Fruit fly (Drosophila melanogaster) whole organism, wandering third instar larva: ENCODE measurements around the gene ago.

Experiments
- CrebA ChIP-seq: fragments of 200-800 bp; sonication (Bioruptor generic); optimal IDR thresholded peaks from 2 replicates; lab custom pipeline; 2016; ENCODE audit warnings: missing biosample characterization, mild to moderate bottlenecking, missing genetic modification characterization, borderline replicate concordance
- GATAd ChIP-seq: sonication (Bioruptor generic); optimal IDR thresholded peaks from 2 replicates; lab custom pipeline; 2016; ENCODE audit warnings: missing biosample characterization, missing genetic modification characterization
- HLH106 ChIP-seq: fragments of 200-800 bp; optimal IDR thresholded peaks from 3 replicates; lab custom pipeline; 2019; ENCODE audit warnings: missing biosample characterization, mild to moderate bottlenecking, missing genetic modification characterization, moderate library complexity
- Hnf4 ChIP-seq: fragments of 200-800 bp; sonication (Bioruptor generic); optimal IDR thresholded peaks from 2 replicates; lab custom pipeline; 2016; ENCODE audit warnings: missing biosample characterization, mild to moderate bottlenecking, missing genetic modification characterization
- OdsH ChIP-seq: fragments of 200-800 bp; sonication (Bioruptor generic); optimal IDR thresholded peaks from 2 replicates; lab custom pipeline; 2016; ENCODE audit warnings: missing biosample characterization, mild to moderate bottlenecking, missing genetic modification characterization
- Sp1 ChIP-seq: fragments of 200-800 bp; sonication (Bioruptor generic); optimal IDR thresholded peaks from 3 replicates; lab custom pipeline; 2019; ENCODE audit warnings: missing biosample characterization, mild to moderate bottlenecking, missing genetic modification characterization, moderate library complexity
- br ChIP-seq: fragments of 200-800 bp; sonication (Bioruptor generic); optimal IDR thresholded peaks from 2 replicates; lab custom pipeline; 2016; ENCODE audit warnings: missing biosample characterization, missing genetic modification characterization
- dsf ChIP-seq: sonication (Bioruptor generic); optimal IDR thresholded peaks from 2 replicates; lab custom pipeline; 2016; ENCODE audit warnings: missing biosample characterization, missing genetic modification characterization, borderline replicate concordance
- ey ChIP-seq: fragments of 200-800 bp; sonication (Bioruptor generic); optimal IDR thresholded peaks from 2 replicates; lab custom pipeline; 2016; ENCODE audit warnings: missing biosample characterization, missing genetic modification characterization
- jim ChIP-seq: fragments of 175-275, 200-325 bp; sonication (Bioruptor generic); optimal IDR thresholded peaks from 2 replicates; lab custom pipeline; 2016; ENCODE audit warnings: missing biosample characterization, mild to moderate bottlenecking, missing genetic modification characterization
- pan ChIP-seq: fragments of >200 bp; optimal IDR thresholded peaks from 2 replicates; lab custom pipeline; 2017
- psq ChIP-seq: fragments of 200-800 bp; sonication (Bioruptor generic); optimal IDR thresholded peaks from 3 replicates; lab custom pipeline; 2017; ENCODE audit warnings: missing biosample characterization, mild to moderate bottlenecking, missing genetic modification characterization, moderate library complexity

ago gene

DNA sequence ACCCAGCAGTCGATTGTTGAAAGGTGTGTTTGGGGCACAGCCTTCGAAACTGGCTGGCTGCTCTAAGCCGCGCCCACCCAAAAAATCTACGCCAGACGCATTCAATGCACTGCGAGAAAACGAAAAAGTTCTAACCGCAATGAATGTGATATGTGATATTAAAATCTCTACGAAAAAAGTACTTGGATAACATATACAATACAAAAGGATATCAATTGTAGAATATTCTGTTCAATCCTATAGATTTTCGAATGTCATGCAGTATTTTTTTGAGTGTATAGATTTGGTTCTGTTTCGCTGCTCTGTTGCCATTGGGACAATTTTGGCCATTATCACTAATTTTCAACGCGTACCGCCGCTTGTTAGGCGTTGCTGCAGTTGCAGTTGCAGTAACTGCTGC is 44.4 kb downstream of the ago start:
- no peak for TF ChIP-seq GATAd (GFP tag; lab: Kevin White, UChicago)
- TF ChIP-seq pan = no peak

DNA sequence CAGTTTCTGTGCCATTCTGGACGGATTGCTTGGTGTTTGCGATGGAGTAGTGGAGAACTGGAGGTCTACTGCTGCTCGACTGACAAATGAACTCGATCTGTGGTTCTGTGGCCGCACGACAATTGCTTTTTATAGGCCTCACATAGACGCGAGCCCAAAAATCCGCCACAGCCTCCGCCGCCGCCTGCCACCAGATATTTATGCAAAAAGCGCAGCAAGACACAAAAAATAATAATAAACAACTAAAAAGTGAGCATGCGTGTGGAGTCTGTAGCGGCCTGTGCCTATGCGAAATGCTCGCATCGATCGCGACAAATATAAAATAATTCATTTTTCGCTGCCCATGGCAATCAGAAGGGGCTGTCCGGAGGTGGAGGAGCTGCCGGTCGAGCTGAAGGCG is 45.0 kb downstream of the ago start, which contains the start of gene Cpr64Aa:
TSS of gene Cpr64Aa (minus strand) at position 101 of the 400 bp plus-strand sequence.
- TF ChIP-seq Sp1 (GFP tag; lab: Kevin White, UChicago) (no peak), CrebA (GFP tag; lab: Kevin White, UChicago) (no peak), HLH106 (no peak), GATAd (GFP tag; lab: Kevin White, UChicago) (no peak), psq (no peak)
- TF ChIP-seq, all 38 proteins: peak for 0

DNA sequence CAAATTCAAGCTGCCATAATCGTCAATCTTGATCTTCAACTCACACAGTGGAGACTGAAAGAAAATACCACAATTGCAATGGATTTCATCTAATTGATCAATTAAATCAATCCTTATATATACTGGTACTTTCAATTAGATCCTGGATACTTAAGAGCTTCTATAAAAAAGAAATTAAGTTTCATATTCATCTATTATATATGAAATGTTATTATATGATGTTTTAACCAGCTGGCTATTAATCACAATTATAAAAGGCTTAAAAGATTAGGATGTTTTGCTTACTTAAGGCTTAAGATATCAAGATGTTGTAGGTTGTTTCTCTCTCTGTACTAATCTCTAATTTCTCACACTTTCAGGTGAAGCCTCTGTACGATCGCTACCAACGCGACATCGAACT is 49.2 kb downstream of the ago start:
- TF ChIP-seq Hnf4 (GFP tag; lab: Kevin White, UChicago) = no peak
- no peak for TF ChIP-seq jim
- no peak for TF ChIP-seq dsf
- no peak for TF ChIP-seq OdsH (GFP tag; lab: Kevin White, UChicago)
- no peak for TF ChIP-seq CrebA (GFP tag; lab: Kevin White, UChicago)

DNA sequence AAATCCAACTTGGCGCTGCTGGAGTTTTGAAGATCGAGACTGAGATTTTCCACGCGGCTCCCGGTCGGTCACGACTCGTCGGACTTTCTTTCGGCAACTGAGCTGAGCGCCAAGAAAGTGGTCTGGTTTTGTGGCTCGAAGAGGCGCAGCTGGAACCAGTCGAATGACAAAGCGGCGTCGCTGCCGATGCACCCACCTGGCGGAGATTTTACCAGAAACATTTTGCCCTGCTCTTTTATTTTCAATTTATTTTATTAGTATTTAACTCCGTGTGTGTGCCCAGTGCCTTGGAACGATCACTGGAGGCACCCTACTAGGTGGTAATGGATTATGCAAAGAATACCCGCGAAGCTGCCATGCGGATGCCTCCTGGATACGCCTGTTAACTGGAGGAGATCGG is 49.9 kb downstream of the ago start, which contains the start of gene CG15005:
TSS of gene CG15005 (minus strand) at position 101 of the 400 bp plus-strand sequence.
- TF ChIP-seq ey (GFP tag; lab: Kevin White, UChicago) (no peak), br (no peak)
